Fruit fly (Drosophila melanogaster): ENCODE measurements around the gene CG3795.

DNA sequence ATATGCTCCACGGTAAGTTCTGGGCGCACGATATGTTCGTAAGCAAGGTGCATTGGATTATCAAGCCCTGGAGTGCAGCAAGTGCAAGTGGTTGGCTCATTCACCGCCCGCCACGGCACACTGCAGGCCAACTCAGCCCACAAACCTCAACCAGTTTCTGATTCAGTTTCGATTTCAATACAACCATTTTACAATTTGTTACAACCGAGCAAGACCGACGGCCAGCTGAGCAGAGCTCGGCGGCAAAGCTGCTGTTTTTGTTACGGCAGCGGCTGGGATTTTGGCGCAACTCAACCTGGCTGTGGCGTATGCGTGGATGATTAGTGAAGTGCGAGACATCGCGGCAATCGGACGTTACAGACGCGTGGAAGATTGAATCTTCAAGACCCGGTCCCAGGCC is 23.7 kb downstream of the CG3795 start, which contains the start of gene b6:
- TF ChIP-seq ttk (optimal IDR thresholded peaks at IDR 0.05) (no peak), psq (optimal IDR thresholded peaks at IDR 0.05) (no peak), h (optimal IDR thresholded peaks at IDR 0.05) (no peak), insv (optimal IDR thresholded peaks at IDR 0.05) (no peak), Sin3A (optimal IDR thresholded peaks at IDR 0.05) (no peak)
